Fruit fly (Drosophila melanogaster): Measurements from ENCODE around the gene CG8188.

Gene CG8188

DNA sequence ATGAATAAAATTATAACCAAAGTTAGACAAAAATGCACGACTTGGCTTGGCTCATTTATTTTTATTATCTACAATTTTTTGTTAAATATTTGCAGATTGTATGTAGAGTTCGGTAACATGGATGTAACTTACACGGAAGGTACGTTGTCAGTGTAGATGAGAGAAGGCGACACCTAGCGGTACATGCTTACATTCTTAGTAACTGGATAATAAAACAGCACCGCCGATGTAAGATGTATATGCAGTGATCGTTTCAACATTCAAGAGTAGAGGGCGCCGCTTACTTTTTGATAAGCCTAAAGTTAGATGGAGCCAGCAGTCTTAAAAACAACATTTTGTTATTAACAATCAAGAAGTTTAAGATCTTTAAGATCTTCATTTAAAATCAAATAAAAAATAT lies 48.8 kb upstream of the CG8188 start (continued):
- TF ChIP-seq CG15479 (GFP tag; optimal IDR thresholded peaks at IDR 0.05) (no peak), CG4404 (GFP tag; IDR thresholded peaks at IDR 0.05) (peak; percentile 10; the same call in 1 of the 2 replicates), CG30020 (tag; optimal IDR thresholded peaks at IDR 0.05) (no peak), dati (GFP tag; IDR thresholded peaks at IDR 0.05) (no peak), Elba2 (GFP tag; optimal IDR thresholded peaks at IDR 0.05) (no peak), MTF-1 (GFP tag; optimal IDR thresholded peaks at IDR 0.05; ENCODE audit: borderline replicate concordance) (no peak), CG6813 (GFP tag; optimal IDR thresholded peaks at IDR 0.05) (no peak), nmo (GFP tag; optimal IDR thresholded peaks at IDR 0.05) (peak; percentile 55), NfI (GFP tag; optimal IDR thresholded peaks at IDR 0.05) (peak; percentile 27), CG10274 (GFP tag; optimal IDR thresholded peaks at IDR 0.05) (no peak), peb (GFP tag; IDR thresholded peaks at IDR 0.05) (no peak), CG32767 (GFP tag; IDR thresholded peaks at IDR 0.05) (no peak), danr (GFP tag; IDR thresholded peaks at IDR 0.05) (no peak), CG13894 (tag; optimal IDR thresholded peaks at IDR 0.05) (peak; percentile 37), Atf-2 (GFP tag; optimal IDR thresholded peaks at IDR 0.05) (peak; percentile 21), Oli (tag; optimal IDR thresholded peaks at IDR 0.05) (peak; percentile 9), pb (GFP tag; optimal IDR thresholded peaks at IDR 0.05) (no peak), CG18619 (GFP tag; optimal IDR thresholded peaks at IDR 0.05) (no peak), lov (optimal IDR thresholded peaks at IDR 0.05) (no peak), lov (GFP tag; IDR thresholded peaks at IDR 0.05) (0 out of 3 replicates have a peak, but pooled peaks have one; percentile 36), CG2116 (GFP tag; optimal IDR thresholded peaks at IDR 0.05) (no peak), Sry-δ (GFP tag; optimal IDR thresholded peaks at IDR 0.05) (peak; percentile 11), dan (GFP tag; IDR thresholded peaks at IDR 0.05) (no peak), Lhr (GFP tag; optimal IDR thresholded peaks at IDR 0.05) (peak; percentile 75), CG11093 (GFP tag; IDR thresholded peaks at IDR 0.05) (no peak), tx (GFP tag; optimal IDR thresholded peaks at IDR 0.05) (peak; percentile 49), kay (GFP tag; optimal IDR thresholded peaks at IDR 0.05) (no peak), mld (GFP tag; IDR thresholded peaks at IDR 0.05; ENCODE audit: partially characterized antibody) (no peak), CG9932 (GFP tag; IDR thresholded peaks at IDR 0.05) (peak; percentile 75), CG8924 (tag; optimal IDR thresholded peaks at IDR 0.05) (no peak), Ssrp (tag; optimal IDR thresholded peaks at IDR 0.05) (peak; percentile 23), Dfd (GFP tag; optimal IDR thresholded peaks at IDR 0.05) (no peak), sqz (GFP tag; optimal IDR thresholded peaks at IDR 0.05) (no peak), vnd (GFP tag; IDR thresholded peaks at IDR 0.05; ENCODE audit: partially characterized antibody) (no peak), CG2129 (GFP tag; IDR thresholded peaks at IDR 0.05; ENCODE audit: partially characterized antibody) (no peak), zfh1 (GFP tag; IDR thresholded peaks at IDR 0.05) (peak; percentile 73), CG17568 (GFP tag; optimal IDR thresholded peaks at IDR 0.05) (no peak), Gug (GFP tag; IDR thresholded peaks at IDR 0.05) (0 out of 4 replicates have a peak, but pooled peaks have one; percentile 20), schlank (tag; optimal IDR thresholded peaks at IDR 0.05) (no peak), CG4820 (GFP tag; optimal IDR thresholded peaks at IDR 0.05) (peak; percentile 22), CG10366 (GFP tag; IDR thresholded peaks at IDR 0.05) (peak; percentile 26; the same call in 1 of the 2 replicates), CG4360 (GFP tag; IDR thresholded peaks at IDR 0.05) (no peak), CG13424 (tag; optimal IDR thresholded peaks at IDR 0.05) (peak; percentile 36), Neu2 (GFP tag; optimal IDR thresholded peaks at IDR 0.05; ENCODE audit: borderline replicate concordance) (no peak), CG15269 (tag; optimal IDR thresholded peaks at IDR 0.05) (peak; percentile 34), sr (GFP tag; IDR thresholded peaks at IDR 0.05) (no peak), fru (optimal IDR thresholded peaks at IDR 0.05) (no peak), eve (GFP tag; optimal IDR thresholded peaks at IDR 0.05) (no peak), gsb-n (tag; optimal IDR thresholded peaks at IDR 0.05) (no peak), CG7271 (tag; optimal IDR thresholded peaks at IDR 0.05) (no peak), CG11085 (GFP tag; IDR thresholded peaks at IDR 0.05) (peak; percentile 51), p53 (GFP tag; optimal IDR thresholded peaks at IDR 0.05) (peak; percentile 45)
